Worm (Caenorhabditis elegans): ENCODE results near the gene clec-55.

Gene clec-55

DNA sequence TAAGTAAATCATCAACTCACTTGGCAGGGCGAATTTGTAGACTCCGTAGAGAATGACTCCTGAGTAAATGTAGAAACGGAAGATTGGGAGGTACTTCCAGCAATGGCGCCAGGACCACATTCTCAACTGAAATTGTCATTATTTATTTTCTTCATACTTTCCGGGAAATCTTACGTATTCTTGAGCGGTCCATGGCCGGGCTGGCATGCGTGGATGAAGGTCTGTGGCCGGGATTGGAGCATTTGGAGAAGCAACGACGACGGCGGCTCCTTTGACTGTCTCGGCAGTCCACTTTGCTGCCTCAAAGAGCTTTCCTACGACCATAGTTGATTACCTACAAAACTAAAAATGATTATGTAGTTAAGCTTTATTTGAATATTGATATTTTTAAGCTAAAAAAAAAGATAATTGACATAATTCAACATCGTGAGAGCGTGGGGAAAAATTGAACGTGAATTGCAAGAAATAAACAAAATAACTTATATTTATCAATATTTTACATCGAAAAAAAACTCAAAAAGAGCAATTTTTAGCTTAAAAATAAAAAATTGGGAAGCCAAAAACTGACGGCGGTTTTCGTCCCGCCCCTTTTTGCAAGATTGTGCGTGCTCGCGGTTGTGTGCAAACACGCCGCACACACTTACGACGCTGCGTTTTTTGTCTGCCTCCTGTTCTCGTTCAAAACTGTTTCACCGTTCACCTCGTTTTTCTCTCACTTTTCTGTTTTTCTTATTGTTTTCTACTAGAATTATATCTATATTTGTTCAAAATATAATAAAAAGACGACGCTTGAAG, 44.9 kb downstream of the clec-55 start, which contains the start of gene ril-1 (continued):
- TF ChIP-seq lin-29 (GFP tag; IDR thresholded peaks at IDR 0.05) (no peak), F10B5.3 (tag; optimal IDR thresholded peaks at IDR 0.05) (no peak), ZK337.2 (GFP tag; IDR thresholded peaks at IDR 0.05) (no peak), fos-1 (tag; optimal IDR thresholded peaks at IDR 0.05) (no peak), nhr-10 (tag; optimal IDR thresholded peaks at IDR 0.05) (no peak), F44E2.7 (GFP tag; IDR thresholded peaks at IDR 0.05) (no peak), ceh-62 (tag; optimal IDR thresholded peaks at IDR 0.05) (no peak), snpc-1.2 (GFP tag; IDR thresholded peaks at IDR 0.05) (no peak), madf-5 (GFP tag; IDR thresholded peaks at IDR 0.05) (no peak), F26F4.8 (GFP tag; conservative IDR thresholded peaks at IDR 0.05) (no peak), lin-13 (GFP tag; optimal IDR thresholded peaks at IDR 0.05) (peak; percentile 40), duxl-1 (tag; optimal IDR thresholded peaks at IDR 0.05; ENCODE audit: poor library complexity) (no peak), dmd-6 (GFP tag; IDR thresholded peaks at IDR 0.05) (no peak), F37D6.2 (tag; optimal IDR thresholded peaks at IDR 0.05) (no peak), spr-1 (tag; optimal IDR thresholded peaks at IDR 0.05) (no peak), dpl-1 (GFP tag; optimal IDR thresholded peaks at IDR 0.05) (peak; percentile 53), aly-2 (tag; optimal IDR thresholded peaks at IDR 0.05) (no peak), rbr-2 (tag; optimal IDR thresholded peaks at IDR 0.05) (peak; percentile 41), hlh-30 (tag; optimal IDR thresholded peaks at IDR 0.05; ENCODE audit: insufficient read depth) (peak; percentile 35), tag-97 (GFP tag; IDR thresholded peaks at IDR 0.05) (no peak), lsy-2 (tag; optimal IDR thresholded peaks at IDR 0.05) (peak in 1 of 2 experiments; percentile 66), attf-4 (tag; optimal IDR thresholded peaks at IDR 0.05) (no peak), pha-4 (GFP tag; IDR thresholded peaks at IDR 0.05) (no peak), pha-4 (tag; optimal IDR thresholded peaks at IDR 0.05) (no peak), arid-1 (GFP tag; conservative IDR thresholded peaks at IDR 0.05) (no peak), ceh-20 (GFP tag; IDR thresholded peaks at IDR 0.05) (no peak), zfp-2 (tag; optimal IDR thresholded peaks at IDR 0.05) (no peak), lin-1 (GFP tag; IDR thresholded peaks at IDR 0.05) (no peak), nhr-11 (tag; optimal IDR thresholded peaks at IDR 0.05) (no peak), nhr-76 (tag; optimal IDR thresholded peaks at IDR 0.05) (no peak), mxl-3 (GFP tag; optimal IDR thresholded peaks at IDR 0.05) (peak; percentile 6), nhr-28 (tag; optimal IDR thresholded peaks at IDR 0.05) (peak; percentile 59), ctbp-1 (GFP tag; IDR thresholded peaks at IDR 0.05) (no peak), Y5F2A.4 (GFP tag; optimal IDR thresholded peaks at IDR 0.05) (no peak), fkh-10 (GFP tag; optimal IDR thresholded peaks at IDR 0.05) (no peak), ztf-7 (tag; optimal IDR thresholded peaks at IDR 0.05) (no peak), ceh-44 (GFP tag; IDR thresholded peaks at IDR 0.05) (no peak), aha-1 (tag) (peak; percentile 77), nhr-41 (GFP tag; IDR thresholded peaks at IDR 0.05) (no peak), lin-38 (GFP tag; IDR thresholded peaks at IDR 0.05) (peak; percentile 62), dve-1 (tag; optimal IDR thresholded peaks at IDR 0.05; ENCODE audit: insufficient read depth) (no peak), nhr-102 (tag; optimal IDR thresholded peaks at IDR 0.05) (no peak)

- TF ChIP-seq lin-13 (GFP tag; optimal IDR thresholded peaks at IDR 0.05) = no peak
- TF ChIP-seq rbr-2 (tag; optimal IDR thresholded peaks at IDR 0.05) = no peak
- TF ChIP-seq nhr-111 (GFP tag; optimal IDR thresholded peaks at IDR 0.05) = no peak
- no peak for TF ChIP-seq nhr-102 (tag; optimal IDR thresholded peaks at IDR 0.05)
- TF ChIP-seq zip-2 (tag; optimal IDR thresholded peaks at IDR 0.05) = no peak
- no peak for TF ChIP-seq fkh-10 (GFP tag; optimal IDR thresholded peaks at IDR 0.05)
- TF ChIP-seq mdt-29 (GFP tag; IDR thresholded peaks at IDR 0.05) = no peak
- TF ChIP-seq ZK546.5 (tag; optimal IDR thresholded peaks at IDR 0.05) = no peak
- no peak for TF ChIP-seq unc-130 (GFP tag; optimal IDR thresholded peaks at IDR 0.05)
- TF ChIP-seq F26F4.8 (GFP tag; conservative IDR thresholded peaks at IDR 0.05) = no peak
- TF ChIP-seq lin-39 (tag; optimal IDR thresholded peaks at IDR 0.05) = no peak
- no peak for TF ChIP-seq Y5F2A.4 (GFP tag; optimal IDR thresholded peaks at IDR 0.05)
- TF ChIP-seq hlh-11 (tag; optimal IDR thresholded peaks at IDR 0.05) = no peak
- no peak for TF ChIP-seq ceh-32 (tag; optimal IDR thresholded peaks at IDR 0.05; ENCODE audit: poor library complexity)
Observed at ce11 chrV:14525089-14525488, 46.0 kb downstream of the clec-55 start, which contains the start of gene hda-1. hda-1 (plus strand) TSS chrV:14525389.

Data from whole organism, L4 larva.